Worm (Caenorhabditis elegans): ENCODE results near the gene snf-5.

- TF ChIP-seq lir-3 (tag; optimal IDR thresholded peaks at IDR 0.05; ENCODE audit: poor library complexity): no peak
- TF ChIP-seq fkh-10 (GFP tag; optimal IDR thresholded peaks at IDR 0.05): no peak
- TF ChIP-seq ztf-4 (tag; optimal IDR thresholded peaks at IDR 0.05): no peak
Observed at ce11 chrII:12813253-12813652, 52.3 kb downstream of the snf-5 start.
